Fruit fly (Drosophila melanogaster): ENCODE data around the gene indra.

The indra gene

DNA sequence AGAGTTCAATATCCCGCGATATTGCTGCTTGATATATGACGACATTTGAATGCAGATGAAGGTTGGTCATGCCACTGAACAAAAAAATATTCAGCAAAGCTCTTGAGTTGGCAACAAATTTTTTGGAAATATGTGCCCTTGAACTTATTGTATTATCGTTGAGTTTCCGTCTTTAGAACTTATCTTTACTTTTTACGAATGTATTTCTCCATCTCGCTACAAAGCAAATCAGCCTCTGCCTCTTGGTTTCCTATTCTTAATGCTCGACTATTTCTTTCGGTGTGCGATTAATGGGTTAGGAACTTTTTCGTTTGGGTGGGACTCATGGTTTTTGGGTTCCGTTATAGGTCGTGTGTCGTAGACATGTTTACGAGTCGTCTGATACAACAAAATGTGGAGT is 19.1 kb downstream of the indra start (continued):
- TF ChIP-seq dysf (GFP tag; IDR thresholded peaks at IDR 0.05), result peak; percentile 51; the same call in 2 of the 3 replicates
- TF ChIP-seq nmo (GFP tag; optimal IDR thresholded peaks at IDR 0.05), result peak; percentile 89
- no peak for TF ChIP-seq Doc2 (GFP tag; IDR thresholded peaks at IDR 0.05)
- peak; percentile 54 for TF ChIP-seq CG2875 (GFP tag; optimal IDR thresholded peaks at IDR 0.05)
- TF ChIP-seq pan (optimal IDR thresholded peaks at IDR 0.05), result no peak
- TF ChIP-seq pan (GFP tag; optimal IDR thresholded peaks at IDR 0.05 in 1 of 2, IDR thresholded peaks at IDR 0.05 in 1 of 2), result peak in 1 of 2 experiments; percentile 50
- no peak for TF ChIP-seq mirr (GFP tag; optimal IDR thresholded peaks at IDR 0.05)
- TF ChIP-seq Ets65A (GFP tag), result peak; percentile 94
- TF ChIP-seq Gsc (GFP tag; IDR thresholded peaks at IDR 0.05), result no peak
- TF ChIP-seq CG14050 (GFP tag; IDR thresholded peaks at IDR 0.05), result peak; percentile 48; the same call in 1 of the 3 replicates
- no peak for TF ChIP-seq crp (GFP tag; optimal IDR thresholded peaks at IDR 0.05)
- TF ChIP-seq zfh1 (GFP tag; IDR thresholded peaks at IDR 0.05), result peak; percentile 59; the same call in 1 of the 3 replicates
- TF ChIP-seq luna (GFP tag; optimal IDR thresholded peaks at IDR 0.05), result no peak
- peak; percentile 78 for TF ChIP-seq CG8924 (tag; optimal IDR thresholded peaks at IDR 0.05)
- no peak for TF ChIP-seq lbe (GFP tag; optimal IDR thresholded peaks at IDR 0.05)
- peak; percentile 42 for TF ChIP-seq ERR (GFP tag; optimal IDR thresholded peaks at IDR 0.05)
- no peak for TF ChIP-seq CG11247 (GFP tag; IDR thresholded peaks at IDR 0.05)
- peak; percentile 55 for TF ChIP-seq CG10431 (GFP tag; optimal IDR thresholded peaks at IDR 0.05)
- peak; percentile 67 for TF ChIP-seq trem (tag; optimal IDR thresholded peaks at IDR 0.05)
- TF ChIP-seq CG34224 (GFP tag; IDR thresholded peaks at IDR 0.05; ENCODE audit: partially characterized antibody), result no peak
- TF ChIP-seq Lim3 (GFP tag; IDR thresholded peaks at IDR 0.05), result peak; percentile 25; the same call in 1 of the 2 replicates
- peak; percentile 49 for TF ChIP-seq CG8359 (GFP tag; optimal IDR thresholded peaks at IDR 0.05; ENCODE audit: borderline replicate concordance)
- TF ChIP-seq Spps (tag; optimal IDR thresholded peaks at IDR 0.05), result peak; percentile 80
- peak; percentile 51 for TF ChIP-seq pb (GFP tag; optimal IDR thresholded peaks at IDR 0.05)
- TF ChIP-seq CG11695 (GFP tag; IDR thresholded peaks at IDR 0.05), result 0 out of 3 replicates have a peak, but pooled peaks have one; percentile 51
- peak; percentile 13 for TF ChIP-seq CG2116 (GFP tag; optimal IDR thresholded peaks at IDR 0.05)
- TF ChIP-seq CG6683 (GFP tag; optimal IDR thresholded peaks at IDR 0.05), result no peak
- peak; percentile 43 for TF ChIP-seq CG30020 (tag; optimal IDR thresholded peaks at IDR 0.05)
- peak; percentile 24 for TF ChIP-seq kay (GFP tag; optimal IDR thresholded peaks at IDR 0.05)
- TF ChIP-seq D (optimal IDR thresholded peaks at IDR 0.05), result no peak
- peak; percentile 65 for TF ChIP-seq D (GFP tag; optimal IDR thresholded peaks at IDR 0.05)
- peak; percentile 74 for TF ChIP-seq ara (GFP tag; IDR thresholded peaks at IDR 0.05)
- TF ChIP-seq CG10959 (GFP tag; IDR thresholded peaks at IDR 0.05), result peak; percentile 44; the same call in 1 of the 2 replicates
- no peak for TF ChIP-seq HLH4C (GFP tag; IDR thresholded peaks at IDR 0.05; ENCODE audit: partially characterized antibody)
- TF ChIP-seq Hey (tag; optimal IDR thresholded peaks at IDR 0.05), result no peak
- TF ChIP-seq zen2 (GFP tag; IDR thresholded peaks at IDR 0.05; ENCODE audit: partially characterized antibody), result no peak
- TF ChIP-seq CG10366 (GFP tag; IDR thresholded peaks at IDR 0.05), result peak; percentile 61; the same call in 1 of the 2 replicates
- TF ChIP-seq seq (GFP tag; IDR thresholded peaks at IDR 0.05), result no peak
- peak; percentile 77 for TF ChIP-seq grau (tag; optimal IDR thresholded peaks at IDR 0.05)
- TF ChIP-seq fd3F (GFP tag; optimal IDR thresholded peaks at IDR 0.05), result no peak
- TF ChIP-seq NfI (GFP tag; optimal IDR thresholded peaks at IDR 0.05), result peak; percentile 68
- TF ChIP-seq CG43689 (GFP tag; IDR thresholded peaks at IDR 0.05), result no peak
- TF ChIP-seq CG3726 (GFP tag; IDR thresholded peaks at IDR 0.05), result no peak
- peak; percentile 58 for TF ChIP-seq nerfin-1 (tag; optimal IDR thresholded peaks at IDR 0.05)
- no peak; the same call in 2 of the 3 replicates for TF ChIP-seq Aef1 (GFP tag; IDR thresholded peaks at IDR 0.05)
- no peak for TF ChIP-seq tna (GFP tag; IDR thresholded peaks at IDR 0.05; ENCODE audit: partially characterized antibody)
- no peak for TF ChIP-seq pzg (GFP tag; optimal IDR thresholded peaks at IDR 0.05)
- TF ChIP-seq Dip3 (GFP tag; optimal IDR thresholded peaks at IDR 0.05), result peak; percentile 44

All from whole organism, embryonic.